Fruit fly (Drosophila melanogaster) whole organism, adult: ENCODE measurements around the gene CG10973.

Experiments
- CG11617 ChIP-seq: fragments of 200-800 bp; sonication (Bioruptor generic); optimal IDR thresholded peaks from 2 replicates; lab custom pipeline; 2017; ENCODE audit warnings: mild to moderate bottlenecking, missing biosample characterization, missing genetic modification reagents, missing genetic modification characterization
- CG12768 ChIP-seq: fragments of 200-800 bp; sonication (Bioruptor generic); optimal IDR thresholded peaks from 2 replicates; lab custom pipeline; 2017; ENCODE audit warnings: missing biosample characterization, missing genetic modification characterization, mild to moderate bottlenecking, moderate library complexity, missing genetic modification reagents
- CG14711 ChIP-seq: fragments of 200-800 bp; sonication (Bioruptor generic); optimal IDR thresholded peaks from 2 replicates; lab custom pipeline; 2018; ENCODE audit warnings: missing biosample characterization, mild to moderate bottlenecking, missing genetic modification characterization, moderate library complexity
- CG1620 ChIP-seq: fragments of 200-800 bp; sonication (Bioruptor generic); optimal IDR thresholded peaks from 2 replicates; lab custom pipeline; 2016; ENCODE audit warnings: missing biosample characterization, missing genetic modification characterization
- CG33017 ChIP-seq: fragments of 200-800 bp; sonication (Bioruptor generic); optimal IDR thresholded peaks from 2 replicates; lab custom pipeline; 2018; ENCODE audit warnings: missing biosample characterization, mild to moderate bottlenecking, missing genetic modification characterization, moderate library complexity
- CG5204 ChIP-seq: fragments of 200-800 bp; sonication (Bioruptor generic); optimal IDR thresholded peaks from 2 replicates; lab custom pipeline; 2016; ENCODE audit warnings: missing biosample characterization, missing genetic modification characterization
- CG7045 ChIP-seq: fragments of 200-800 bp; sonication (Bioruptor generic); optimal IDR thresholded peaks from 2 replicates; lab custom pipeline; 2017; ENCODE audit warnings: missing biosample characterization, mild to moderate bottlenecking, missing genetic modification characterization
- CG7101 ChIP-seq: fragments of 200-800 bp; sonication (Bioruptor generic); optimal IDR thresholded peaks from 2 replicates; lab custom pipeline; 2018; ENCODE audit warnings: missing biosample characterization, mild to moderate bottlenecking, missing genetic modification characterization, moderate library complexity
- Clk ChIP-seq: fragments of 200-800 bp; sonication (Bioruptor generic); optimal IDR thresholded peaks from 2 replicates; lab custom pipeline; 2017; ENCODE audit warnings: missing biosample characterization, missing genetic modification characterization
- Crg-1 ChIP-seq: fragments of 200-800 bp; sonication (Bioruptor generic); optimal IDR thresholded peaks from 2 replicates; lab custom pipeline; 2016; ENCODE audit warnings: missing biosample characterization, missing genetic modification characterization
- Hr96 ChIP-seq: fragments of 200-800 bp; sonication (Bioruptor generic); optimal IDR thresholded peaks from 2 replicates; lab custom pipeline; 2016; ENCODE audit warnings: missing biosample characterization, missing genetic modification characterization
- Mnt ChIP-seq: fragments of 200-800 bp; sonication (Bioruptor generic); optimal IDR thresholded peaks from 2 replicates; lab custom pipeline; 2016; ENCODE audit warnings: missing biosample characterization, mild to moderate bottlenecking, missing genetic modification characterization
- bab1 ChIP-seq: fragments of 200-800 bp; sonication (Bioruptor generic); optimal IDR thresholded peaks from 3 replicates; lab custom pipeline; 2019; ENCODE audit warnings: missing biosample characterization, mild to moderate bottlenecking, missing genetic modification characterization, moderate library complexity
- cic ChIP-seq: fragments of 200-800 bp; sonication (Bioruptor generic); optimal IDR thresholded peaks from 2 replicates; lab custom pipeline; 2017; ENCODE audit warnings: missing biosample characterization, mild to moderate bottlenecking, missing genetic modification characterization, moderate library complexity
- cnc ChIP-seq, 2 experiments: fragments of >200 bp; optimal IDR thresholded peaks; 2 replicates each; lab custom pipeline; 2017
- kay ChIP-seq: fragments of 200-800 bp; sonication (Bioruptor generic); peaks from one replicate; lab custom pipeline; 2016; ENCODE audit warnings: missing biosample characterization, missing genetic modification characterization, borderline replicate concordance
- ovo ChIP-seq: fragments of 200-800 bp; sonication (Bioruptor generic); optimal IDR thresholded peaks from 2 replicates; lab custom pipeline; 2016; ENCODE audit warnings: missing biosample characterization, missing genetic modification characterization
- pad ChIP-seq: fragments of 200-800 bp; sonication (Bioruptor generic); optimal IDR thresholded peaks from 3 replicates; lab custom pipeline; 2017; ENCODE audit warnings: missing biosample characterization, missing genetic modification characterization, mild to moderate bottlenecking, moderate library complexity, missing genetic modification reagents
- tj ChIP-seq: fragments of 200-800 bp; sonication (Bioruptor generic); optimal IDR thresholded peaks from 3 replicates; lab custom pipeline; 2017; ENCODE audit warnings: missing biosample characterization, mild to moderate bottlenecking, missing genetic modification characterization, moderate library complexity
- toe ChIP-seq: fragments of 200-800 bp; sonication (Bioruptor generic); optimal IDR thresholded peaks from 2 replicates; lab custom pipeline; 2016; ENCODE audit warnings: missing biosample characterization, missing genetic modification characterization

CG10973 gene

DNA sequence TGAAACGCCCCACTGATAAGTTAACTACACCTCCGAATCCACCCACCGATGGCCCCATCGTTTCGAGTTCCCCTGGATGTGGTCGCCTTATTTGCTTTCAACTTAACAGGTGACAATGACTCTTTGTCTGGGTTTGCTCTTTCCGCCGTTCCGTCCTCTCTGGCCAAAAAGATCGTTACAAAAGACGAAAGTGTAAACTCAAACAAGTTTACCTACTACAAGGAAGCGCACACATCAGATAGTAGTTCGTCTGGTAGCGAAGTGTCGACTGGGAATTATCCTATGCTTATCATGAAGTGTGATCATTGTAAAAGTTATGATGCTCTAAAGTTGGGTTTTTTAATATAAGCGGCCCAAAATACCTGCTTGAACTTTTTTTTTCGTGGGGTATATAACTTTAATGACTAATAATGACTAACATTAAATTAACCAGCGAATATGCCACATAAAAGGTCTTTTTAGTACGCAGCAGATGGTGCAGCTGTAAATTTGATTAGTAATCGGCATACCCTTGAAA lies 44.3 kb upstream of the CG10973 start:
- TF ChIP-seq CG1620 (GFP tag; lab: Kevin White, UChicago) = no peak
- peak; percentile 60 for TF ChIP-seq CG33017 (tag; lab: Kevin White, UChicago)
- peak; percentile 37 for TF ChIP-seq Clk (GFP tag; lab: Kevin White, UChicago)
- peak; percentile 55 for TF ChIP-seq Mnt (GFP tag; lab: Kevin White, UChicago)
- TF ChIP-seq CG11617 = peak; percentile 68
- no peak for TF ChIP-seq CG14711 (tag; lab: Kevin White, UChicago)
- TF ChIP-seq bab1 = no peak
- TF ChIP-seq cic (GFP tag; lab: Kevin White, UChicago) = peak; percentile 92
- TF ChIP-seq tj (GFP tag; lab: Kevin White, UChicago) = peak; percentile 15
- peak; percentile 53 for TF ChIP-seq pad (GFP tag; lab: Kevin White, UChicago)
- TF ChIP-seq CG7045 (GFP tag; lab: Kevin White, UChicago) = peak; percentile 29
- TF ChIP-seq ovo = peak; percentile 46
- TF ChIP-seq toe (GFP tag; lab: Kevin White, UChicago) = peak; percentile 26
- TF ChIP-seq CG12768 = peak; percentile 72
- peak; percentile 63 for TF ChIP-seq kay
- TF ChIP-seq CG5204 (GFP tag; lab: Kevin White, UChicago) = peak; percentile 71
- TF ChIP-seq Hr96 (GFP tag; lab: Kevin White, UChicago) = peak; percentile 33
- no peak for TF ChIP-seq cnc (optimal IDR thresholded peaks at IDR 0.05; lab: Kevin White, UChicago)
- peak; percentile 56 for TF ChIP-seq Crg-1 (GFP tag; lab: Kevin White, UChicago)
- peak; percentile 70 for TF ChIP-seq CG7101 (tag; lab: Kevin White, UChicago)

dm6 chr3L:12796077-12796641 lies 41.6 kb upstream of the CG10973 start:
- TF ChIP-seq ovo (no peak), toe (GFP tag; lab: Kevin White, UChicago) (no peak), cic (GFP tag; lab: Kevin White, UChicago) (peak; percentile 44), Mnt (GFP tag; lab: Kevin White, UChicago) (peak; percentile 40), CG7045 (GFP tag; lab: Kevin White, UChicago) (no peak), CG33017 (tag; lab: Kevin White, UChicago) (no peak), CG5204 (GFP tag; lab: Kevin White, UChicago) (no peak), CG1620 (GFP tag; lab: Kevin White, UChicago) (no peak), Clk (GFP tag; lab: Kevin White, UChicago) (no peak), Hr96 (GFP tag; lab: Kevin White, UChicago) (no peak), bab1 (no peak), tj (GFP tag; lab: Kevin White, UChicago) (no peak), cnc (optimal IDR thresholded peaks at IDR 0.05; lab: Kevin White, UChicago) (no peak), CG11617 (no peak), CG14711 (tag; lab: Kevin White, UChicago) (no peak), pad (GFP tag; lab: Kevin White, UChicago) (no peak)

DNA sequence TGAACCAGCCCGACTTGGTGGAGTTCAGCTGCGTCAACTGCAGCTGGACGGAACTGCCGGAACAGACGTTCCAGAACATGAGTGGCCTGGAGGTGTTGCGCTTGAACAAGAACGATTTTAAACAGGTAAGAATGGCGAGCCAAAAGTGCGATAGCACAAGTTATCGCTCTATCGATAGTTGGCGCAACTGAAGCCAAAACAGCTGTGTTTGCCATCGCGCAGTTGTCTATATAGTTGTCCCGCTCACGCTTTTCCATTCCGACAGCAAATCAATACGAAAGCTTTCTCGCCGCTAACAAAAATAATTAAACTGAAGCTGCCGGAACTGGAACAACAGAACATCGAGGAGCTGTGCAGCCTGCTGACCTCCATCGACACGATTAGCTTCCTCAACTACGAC lies 40.0 kb upstream of the CG10973 start:
- TF ChIP-seq cic (GFP tag; lab: Kevin White, UChicago) (peak; percentile 44), Mnt (GFP tag; lab: Kevin White, UChicago) (no peak), pad (GFP tag; lab: Kevin White, UChicago) (peak; percentile 9), bab1 (peak; percentile 51)

- TF ChIP-seq tj (GFP tag; lab: Kevin White, UChicago) (peak; percentile 10), CG33017 (tag; lab: Kevin White, UChicago) (peak; percentile 40), kay (peak; percentile 71), Hr96 (GFP tag; lab: Kevin White, UChicago) (no peak), CG14711 (tag; lab: Kevin White, UChicago) (peak; percentile 40), toe (GFP tag; lab: Kevin White, UChicago) (no peak), CG7101 (tag; lab: Kevin White, UChicago) (peak; percentile 32)
Observed at dm6 chr3L:12792933-12793448, 38.4 kb upstream of the CG10973 start.

- no peak for TF ChIP-seq CG5204 (GFP tag; lab: Kevin White, UChicago)
- no peak for TF ChIP-seq kay
- TF ChIP-seq toe (GFP tag; lab: Kevin White, UChicago) = no peak
- no peak for TF ChIP-seq bab1
- no peak for TF ChIP-seq Hr96 (GFP tag; lab: Kevin White, UChicago)
Observed at dm6 chr3L:12791679-12792229, 37.2 kb upstream of the CG10973 start.

DNA sequence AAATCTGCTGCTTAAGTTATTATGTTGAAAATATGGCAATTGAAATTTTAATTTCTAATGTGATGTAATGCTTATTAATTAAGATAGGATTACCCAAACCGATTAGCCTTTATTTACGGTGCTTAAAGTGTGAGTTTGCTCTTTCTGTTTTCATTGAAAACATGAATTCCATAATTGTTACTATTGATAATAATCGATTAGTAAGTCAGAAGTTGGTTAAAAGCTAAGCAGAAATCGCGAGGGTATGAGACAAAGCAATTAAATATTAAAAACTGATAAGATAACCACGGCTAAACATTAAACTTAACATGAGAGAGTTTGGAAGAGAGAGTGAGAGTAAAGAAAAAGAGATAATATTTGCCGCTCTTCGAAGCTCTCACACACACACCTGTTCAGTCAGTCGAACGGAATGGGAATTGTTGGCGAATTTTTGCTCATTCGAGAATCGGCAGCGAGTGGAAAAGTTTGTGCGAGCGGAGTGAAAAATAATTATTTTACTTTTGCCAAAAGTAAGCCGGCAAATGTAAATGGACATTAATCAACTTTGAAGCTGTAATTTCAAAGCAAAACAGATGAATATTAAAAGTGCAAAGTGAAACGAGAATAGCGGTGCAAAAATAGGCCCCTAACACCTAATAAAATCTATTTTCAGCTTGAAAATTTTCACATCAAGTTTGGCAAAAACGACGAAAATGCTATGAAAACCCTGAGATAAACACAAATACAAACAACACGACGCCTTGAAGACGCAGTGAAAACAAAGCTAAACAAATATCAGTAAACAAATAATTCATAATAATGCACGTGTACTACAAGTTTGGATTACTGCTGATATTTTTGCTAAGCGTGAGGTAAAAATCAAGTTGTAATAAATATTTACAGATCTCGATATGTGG lies 36.5 kb upstream of the CG10973 start:
- TF ChIP-seq CG7045 (GFP tag; lab: Kevin White, UChicago) (no peak), kay (peak; percentile 74)
